Worm (Caenorhabditis elegans) whole organism, L4 larva: ENCODE data around the gene Y34B4A.4.

ENCODE experiments used
- D1046.2 ChIP-seq: fragments of 200-800 bp; sonication (Bioruptor generic); IDR thresholded peaks from 2 replicates; pipeline ENCODE4 v1.3.6; 2022; ENCODE audit warnings: missing genetic modification characterization, missing compliant biosample characterization
- F37D6.2 ChIP-seq: sonication (generic microtip); optimal IDR thresholded peaks from 2 replicates; lab custom pipeline; 2016; ENCODE audit warnings: mild to moderate bottlenecking, missing genetic modification characterization, missing compliant biosample characterization
- T20F7.1 ChIP-seq: fragments of 200-800 bp; sonication (Bioruptor generic); optimal IDR thresholded peaks from 2 replicates; lab custom pipeline; 2018; ENCODE audit warnings: mild to moderate bottlenecking, missing genetic modification characterization, missing compliant biosample characterization
- ZK546.5 ChIP-seq, 2 experiments: sonication (generic microtip); optimal IDR thresholded peaks; 2 replicates each; lab custom pipeline; 2017; ENCODE audit warnings: missing biosample characterization in 2 of 2, missing genetic modification characterization in 2 of 2
- ama-1 ChIP-seq: fragments of 150-350 bp; optimal IDR thresholded peaks from 2 replicates; lab custom pipeline; 2014; ENCODE audit warnings: inconsistent platforms, mixed read lengths
- arid-1 ChIP-seq: fragments of 200-800 bp; sonication (Bioruptor generic); conservative IDR thresholded peaks from 2 replicates; pipeline ENCODE4 v1.3.6; 2022; ENCODE audit warnings: missing genetic modification reagents, missing genetic modification characterization, missing compliant biosample characterization
- ceh-28 ChIP-seq: fragments of 150-350 bp; optimal IDR thresholded peaks from 2 replicates; lab custom pipeline; 2014; ENCODE audit warnings: missing biosample characterization, missing genetic modification reagents, missing genetic modification characterization
- ceh-44 ChIP-seq: fragments of 200-800 bp; sonication (Bioruptor generic); IDR thresholded peaks from 2 replicates; pipeline ENCODE4 v1.3.6; 2022; ENCODE audit warnings: missing genetic modification reagents, missing genetic modification characterization, missing compliant biosample characterization
- ceh-82 ChIP-seq: sonication (generic microtip); optimal IDR thresholded peaks from 2 replicates; lab custom pipeline; 2017; ENCODE audit warnings: missing biosample characterization, missing genetic modification characterization
- cey-2 ChIP-seq: sonication (generic microtip); optimal IDR thresholded peaks from 3 replicates; lab custom pipeline; 2017; ENCODE audit warnings: missing genetic modification characterization, mild to moderate bottlenecking, missing compliant biosample characterization, antibody characterized with exemption, borderline replicate concordance; ENCODE audit not compliant: insufficient read depth
- ctbp-1 ChIP-seq: fragments of 200-800 bp; sonication (Bioruptor generic); IDR thresholded peaks from 2 replicates; pipeline ENCODE4 v1.3.6; 2022; ENCODE audit warnings: missing genetic modification reagents, missing genetic modification characterization, missing compliant biosample characterization
- daf-16 ChIP-seq, 3 experiments: sonication (generic microtip); optimal IDR thresholded peaks; 2 replicates each; lab custom pipeline; 2016 to 2017; ENCODE audit warnings: missing genetic modification characterization in 3 of 3, missing genetic modification reagents in 3 of 3, mild to moderate bottlenecking in 2 of 3, missing compliant biosample characterization in 2 of 3, missing biosample characterization in 1 of 3, moderate library complexity in 1 of 3
- dmd-6 ChIP-seq: fragments of 200-800 bp; sonication (Bioruptor generic); IDR thresholded peaks from 2 replicates; pipeline ENCODE4 v1.3.6; 2022; ENCODE audit warnings: missing genetic modification reagents, missing genetic modification characterization, missing compliant biosample characterization
- dpl-1 ChIP-seq: fragments of 150-350 bp; optimal IDR thresholded peaks from 2 replicates; lab custom pipeline; 2014; ENCODE audit warnings: missing biosample characterization, missing genetic modification reagents, missing genetic modification characterization
- dve-1 ChIP-seq: sonication (generic microtip); optimal IDR thresholded peaks from 2 replicates; lab custom pipeline; 2017; ENCODE audit warnings: antibody characterized with exemption, mild to moderate bottlenecking, missing genetic modification characterization, missing compliant biosample characterization; ENCODE audit not compliant: insufficient read depth
- egl-43 ChIP-seq: fragments of 200-800 bp; sonication (Bioruptor generic); IDR thresholded peaks from 2 replicates; pipeline ENCODE4 v1.3.6; 2022; ENCODE audit warnings: missing genetic modification reagents, missing genetic modification characterization, missing compliant biosample characterization
- gei-8 ChIP-seq: fragments of 200-800 bp; sonication (Bioruptor generic); optimal IDR thresholded peaks from 2 replicates; lab custom pipeline; 2018; ENCODE audit warnings: mild to moderate bottlenecking, missing genetic modification characterization, missing compliant biosample characterization
- hif-1 ChIP-seq, 2 experiments: sonication (generic microtip); optimal IDR thresholded peaks; 2 replicates each; lab custom pipeline; 2016 to 2017; ENCODE audit warnings: missing compliant biosample characterization in 2 of 2, missing genetic modification characterization in 2 of 2, missing genetic modification reagents in 2 of 2, missing genotype in 2 of 2, mild to moderate bottlenecking in 1 of 2
- hlh-11 ChIP-seq: fragments of 200-800 bp; sonication (Bioruptor generic); optimal IDR thresholded peaks from 2 replicates; lab custom pipeline; 2018; ENCODE audit warnings: mild to moderate bottlenecking, missing genetic modification characterization, missing compliant biosample characterization
- hlh-30 ChIP-seq: sonication (generic microtip); optimal IDR thresholded peaks from 2 replicates; lab custom pipeline; 2017; ENCODE audit warnings: antibody characterized with exemption, mild to moderate bottlenecking, missing genetic modification characterization, missing compliant biosample characterization; ENCODE audit not compliant: insufficient read depth
- jun-1 ChIP-seq: fragments of 150-350 bp; optimal IDR thresholded peaks from 2 replicates; lab custom pipeline; 2014; ENCODE audit warnings: missing biosample characterization, missing genetic modification reagents, missing genetic modification characterization
- lin-38 ChIP-seq: fragments of 200-800 bp; sonication (Bioruptor generic); IDR thresholded peaks from 2 replicates; pipeline ENCODE4 v1.3.6; 2022; ENCODE audit warnings: missing genetic modification reagents, missing genetic modification characterization, missing compliant biosample characterization
- madf-9 ChIP-seq: fragments of 200-800 bp; sonication (Bioruptor generic); conservative IDR thresholded peaks from 2 replicates; pipeline ENCODE4 v1.3.6; 2022; ENCODE audit warnings: missing genetic modification reagents, missing genetic modification characterization, missing compliant biosample characterization
- mxl-3 ChIP-seq: fragments of 200-800 bp; sonication (Bioruptor generic); optimal IDR thresholded peaks from 2 replicates; lab custom pipeline; 2018; ENCODE audit warnings: mild to moderate bottlenecking, missing genetic modification characterization, missing compliant biosample characterization
- nhr-102 ChIP-seq: sonication (generic microtip); optimal IDR thresholded peaks from 2 replicates; lab custom pipeline; 2016; ENCODE audit warnings: mild to moderate bottlenecking, missing genetic modification characterization, moderate library complexity, missing compliant biosample characterization
- nhr-25 ChIP-seq: sonication (generic microtip); optimal IDR thresholded peaks from 2 replicates; lab custom pipeline; 2017; ENCODE audit warnings: missing genetic modification characterization, mild to moderate bottlenecking, missing compliant biosample characterization, antibody characterized with exemption, moderate library complexity, borderline replicate concordance; ENCODE audit not compliant: insufficient read depth
- nhr-6 ChIP-seq: fragments of 150-350 bp; optimal IDR thresholded peaks from 2 replicates; lab custom pipeline; 2014; ENCODE audit warnings: missing biosample characterization, missing genetic modification characterization
- nhr-76 ChIP-seq: fragments of 150-350 bp; optimal IDR thresholded peaks from 2 replicates; lab custom pipeline; 2014; ENCODE audit warnings: missing biosample characterization, missing genetic modification characterization
- pha-4 ChIP-seq, 2 experiments: fragments of 150-350 bp in 1 of 2; fragments of 200-800 bp in 1 of 2; sonication (Bioruptor generic) in 1 of 2; IDR thresholded peaks in 1 of 2; optimal IDR thresholded peaks in 1 of 2; 2 replicates each; pipeline versions ENCODE4 v1.3.6 to Lab custom; 2014 to 2022; ENCODE audit warnings: missing genetic modification characterization in 2 of 2, missing genetic modification reagents in 2 of 2, missing biosample characterization in 1 of 2, missing compliant biosample characterization in 1 of 2
- saeg-2 ChIP-seq: fragments of 200-800 bp; sonication (Bioruptor generic); IDR thresholded peaks from 2 replicates; pipeline ENCODE4 v1.3.6; 2022; ENCODE audit warnings: missing genetic modification reagents, missing genetic modification characterization, missing compliant biosample characterization
- set-16 ChIP-seq: fragments of 200-800 bp; sonication (Bioruptor generic); IDR thresholded peaks from 2 replicates; pipeline ENCODE4 v1.3.6; 2022; ENCODE audit warnings: missing genetic modification reagents, missing genetic modification characterization, missing compliant biosample characterization
- snpc-1.2 ChIP-seq: fragments of 200-800 bp; sonication (Bioruptor generic); IDR thresholded peaks from 2 replicates; pipeline ENCODE4 v1.3.6; 2022; ENCODE audit warnings: missing genetic modification reagents, missing genetic modification characterization, missing compliant biosample characterization
- snpc-4 ChIP-seq: fragments of 150-350 bp; optimal IDR thresholded peaks from 2 replicates; lab custom pipeline; 2014; ENCODE audit warnings: missing biosample characterization, missing genetic modification characterization
- spr-1 ChIP-seq: sonication (generic microtip); optimal IDR thresholded peaks from 2 replicates; lab custom pipeline; 2016; ENCODE audit warnings: mild to moderate bottlenecking, missing genetic modification characterization, missing compliant biosample characterization
- unc-130 ChIP-seq: sonication (generic microtip); optimal IDR thresholded peaks from 2 replicates; lab custom pipeline; 2016; ENCODE audit warnings: missing genetic modification reagents, missing genetic modification characterization, missing compliant biosample characterization
- unc-62 ChIP-seq, 3 experiments: fragments of 150-350 bp in 1 of 3; sonication (generic microtip); optimal IDR thresholded peaks in 2 of 3; peaks in 1 of 3; 1 replicate in 1 of 3; 2 replicates in 2 of 3; lab custom pipeline; 2014 to 2017; ENCODE audit warnings: missing biosample characterization in 3 of 3, missing genetic modification characterization in 3 of 3, missing genetic modification reagents in 3 of 3, missing genotype in 1 of 3
- zag-1 ChIP-seq: fragments of 150-350 bp; optimal IDR thresholded peaks from 2 replicates; lab custom pipeline; 2014; ENCODE audit warnings: missing biosample characterization, missing genetic modification characterization
- zip-2 ChIP-seq: fragments of 150-350 bp; optimal IDR thresholded peaks from 2 replicates; lab custom pipeline; 2014; ENCODE audit warnings: missing biosample characterization, missing genetic modification characterization
- ztf-11 ChIP-seq: fragments of 150-350 bp; optimal IDR thresholded peaks from 2 replicates; lab custom pipeline; 2014; ENCODE audit warnings: missing biosample characterization, missing genetic modification characterization

Gene Y34B4A.4

DNA sequence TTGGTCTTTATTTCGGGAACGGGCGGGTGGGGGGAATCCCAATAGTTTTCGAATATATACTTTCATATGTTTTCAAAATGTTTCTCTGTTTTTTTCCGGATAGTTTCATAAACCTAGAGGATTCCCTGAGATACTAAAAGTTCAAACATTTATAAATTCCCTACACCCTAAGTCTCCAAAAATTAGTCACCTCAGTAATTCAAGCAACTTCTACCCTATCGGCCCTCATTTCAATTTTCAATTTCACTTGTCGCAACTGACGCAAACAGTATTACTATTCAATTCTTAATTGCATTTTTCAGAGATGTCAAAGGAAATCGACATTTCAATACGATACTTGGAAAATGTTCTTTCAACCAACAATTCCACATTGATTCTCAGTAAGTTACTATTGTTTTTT lies at the start of gene Y34B4A.4:
Gene Y34B4A.4, plus strand, starts transcription at position 301 of the 400 bp plus-strand sequence.
- TF ChIP-seq dmd-6 (GFP tag; lab: Robert Waterston, UW) (no peak), set-16 (GFP tag; lab: Robert Waterston, UW) (no peak), ztf-11 (no peak), daf-16 (GFP tag; optimal IDR thresholded peaks at IDR 0.05; lab: Kevin White, UChicago) (no peak), daf-16 (tag; optimal IDR thresholded peaks at IDR 0.05; lab: Kevin White, UChicago) (no peak), T20F7.1 (no peak), nhr-102 (no peak), zag-1 (tag; lab: Kevin White, UChicago) (no peak), dpl-1 (GFP tag; lab: Kevin White, UChicago) (no peak), hif-1 (tag; optimal IDR thresholded peaks at IDR 0.05; lab: Kevin White, UChicago) (no peak), jun-1 (tag; lab: Kevin White, UChicago) (no peak), madf-9 (GFP tag; lab: Robert Waterston, UW) (no peak), egl-43 (GFP tag; lab: Robert Waterston, UW) (no peak), ama-1 (lab: Kevin White, UChicago) (no peak), arid-1 (GFP tag; lab: Robert Waterston, UW) (no peak), unc-130 (GFP tag; lab: Kevin White, UChicago) (no peak), lin-38 (GFP tag; lab: Robert Waterston, UW) (no peak), ceh-82 (tag; lab: Kevin White, UChicago) (no peak), pha-4 (GFP tag; IDR thresholded peaks at IDR 0.05; lab: Robert Waterston, UW) (no peak), pha-4 (tag; optimal IDR thresholded peaks at IDR 0.05; lab: Kevin White, UChicago) (no peak)
- TF ChIP-seq, all 104 proteins: peak for 0

DNA sequence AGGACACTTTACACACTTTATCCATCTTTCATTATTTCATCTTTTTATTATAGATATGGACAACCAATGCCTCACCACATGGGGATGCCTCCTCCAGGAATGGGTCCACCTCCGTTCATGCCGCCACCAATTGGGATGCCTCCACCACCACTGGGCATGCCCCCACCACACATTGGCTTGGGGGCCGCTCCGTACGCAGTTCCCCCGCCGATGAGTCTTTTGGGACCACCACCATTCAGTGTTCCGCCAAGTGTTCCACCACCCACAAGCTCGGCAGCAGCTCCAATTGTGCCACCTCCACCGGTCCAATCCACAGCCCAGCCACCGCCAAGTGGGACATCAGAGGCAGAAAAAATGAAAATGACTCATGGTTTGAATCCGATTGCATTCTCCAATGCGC lies 49.3 kb upstream of the Y34B4A.4 start:
- 0 out of 2 replicates have a peak, but pooled peaks have one; percentile 15 for TF ChIP-seq snpc-1.2
- TF ChIP-seq egl-43 (GFP tag; lab: Robert Waterston, UW): 0 out of 2 replicates have a peak, but pooled peaks have one; percentile 18
- no peak for TF ChIP-seq hlh-30 (tag; lab: Kevin White, UChicago)
- TF ChIP-seq unc-62 (GFP tag; optimal IDR thresholded peaks at IDR 0.05 in 1 of 2; lab: Kevin White, UChicago): peak in 1 of 2 experiments; percentile 80
- no peak for TF ChIP-seq unc-62 (tag; optimal IDR thresholded peaks at IDR 0.05; lab: Kevin White, UChicago)
- peak; percentile 90 for TF ChIP-seq set-16 (GFP tag; lab: Robert Waterston, UW)
- 0 out of 2 replicates have a peak, but pooled peaks have one; percentile 22 for TF ChIP-seq D1046.2
- no peak for TF ChIP-seq zip-2
- TF ChIP-seq ctbp-1: no peak

DNA sequence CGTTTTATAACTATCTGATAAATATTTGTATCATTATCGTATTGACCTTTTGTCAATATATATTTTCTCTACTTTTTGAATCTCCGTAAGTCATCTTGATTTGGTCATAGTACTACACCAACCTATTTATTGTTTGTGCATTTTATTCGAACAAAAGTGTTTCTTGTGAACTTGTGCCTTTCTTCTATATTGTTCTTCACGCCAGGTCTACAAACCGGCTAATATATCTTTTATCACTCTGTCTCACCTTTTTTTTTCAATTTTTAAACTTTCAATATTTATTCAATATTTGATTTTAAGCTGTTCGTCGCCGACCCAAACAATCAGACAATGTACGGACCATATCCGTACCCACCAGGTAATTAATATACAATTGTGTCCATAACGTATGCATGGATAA lies 48.1 kb upstream of the Y34B4A.4 start, which contains the start of gene hrpa-2:
Gene hrpa-2, plus strand, starts transcription at position 301 of the 400 bp plus-strand sequence.
- TF ChIP-seq ztf-11: no peak
- TF ChIP-seq spr-1 (tag; lab: Kevin White, UChicago): no peak
- TF ChIP-seq dpl-1 (GFP tag; lab: Kevin White, UChicago): no peak
- no peak for TF ChIP-seq gei-8 (GFP tag; lab: Kevin White, UChicago)
- no peak for TF ChIP-seq saeg-2 (GFP tag; lab: Robert Waterston, UW)
- no peak for TF ChIP-seq nhr-76 (tag; lab: Kevin White, UChicago)
- no peak for TF ChIP-seq F37D6.2
- no peak for TF ChIP-seq nhr-6 (tag; lab: Kevin White, UChicago)
- TF ChIP-seq ceh-44 (GFP tag; lab: Robert Waterston, UW): no peak
- no peak for TF ChIP-seq T20F7.1
- no peak for TF ChIP-seq cey-2 (tag; lab: Kevin White, UChicago)
- TF ChIP-seq snpc-4 (tag; lab: Kevin White, UChicago): no peak
- TF ChIP-seq mxl-3 (GFP tag; lab: Kevin White, UChicago): no peak
- TF ChIP-seq nhr-25: no peak
- TF ChIP-seq dve-1: no peak
- TF ChIP-seq ceh-28 (tag; lab: Kevin White, UChicago): no peak
- TF ChIP-seq hlh-11 (tag; lab: Kevin White, UChicago): no peak
- TF ChIP-seq ZK546.5 (tag; optimal IDR thresholded peaks at IDR 0.05; lab: Kevin White, UChicago): no peak
